Worm (Caenorhabditis elegans): ENCODE measurements around the gene T25B6.5.

ce11 chrX:9057352-9057751, 35.8 kb upstream of the T25B6.5 start, which contains the start of gene F47E1.2:
- TF ChIP-seq nhr-80 (tag; optimal IDR thresholded peaks at IDR 0.05) (no peak), tbx-9 (tag; optimal IDR thresholded peaks at IDR 0.05; ENCODE audit: borderline replicate concordance) (no peak), dox-1 (GFP tag; IDR thresholded peaks at IDR 0.05) (no peak), dpl-1 (GFP tag; optimal IDR thresholded peaks at IDR 0.05) (no peak)
